Worm (Caenorhabditis elegans) whole organism, L1 larva: ENCODE data around the gene srx-136.

ENCODE experiments used
- C04F5.9 ChIP-seq: sonication (generic microtip); optimal IDR thresholded peaks from 2 replicates; lab custom pipeline; 2016; ENCODE audit warnings: missing genetic modification characterization, missing compliant biosample characterization
- C16A3.4 ChIP-seq: fragments of 150-350 bp; optimal IDR thresholded peaks from 2 replicates; lab custom pipeline; 2014; ENCODE audit warnings: missing biosample characterization, missing genetic modification characterization
- C34B4.2 ChIP-seq: sonication (generic microtip); optimal IDR thresholded peaks from 2 replicates; lab custom pipeline; 2017; ENCODE audit warnings: mild to moderate bottlenecking, missing genetic modification characterization, missing compliant biosample characterization
- F16B12.6 ChIP-seq: fragments of 150-350 bp; optimal IDR thresholded peaks from 2 replicates; lab custom pipeline; 2014; ENCODE audit warnings: missing biosample characterization, missing genetic modification characterization
- alr-1 ChIP-seq: fragments of 200-800 bp; sonication (Bioruptor generic); optimal IDR thresholded peaks from 2 replicates; lab custom pipeline; 2018; ENCODE audit warnings: borderline replicate concordance, mild to moderate bottlenecking, missing genetic modification characterization, missing compliant biosample characterization
- ama-1 ChIP-seq: fragments of 150-350 bp; optimal IDR thresholded peaks from 2 replicates; lab custom pipeline; 2014
- blmp-1 ChIP-seq: fragments of 150-350 bp; optimal IDR thresholded peaks from 2 replicates; lab custom pipeline; 2014; ENCODE audit warnings: missing biosample characterization, missing genetic modification characterization
- ceh-63 ChIP-seq: fragments of 200-800 bp; sonication (Bioruptor generic); optimal IDR thresholded peaks from 2 replicates; lab custom pipeline; 2018; ENCODE audit warnings: mild to moderate bottlenecking, missing genetic modification characterization, missing compliant biosample characterization
- ceh-82 ChIP-seq, 3 experiments: fragments of 150-350 bp in 1 of 3; sonication (generic microtip) in 2 of 3; optimal IDR thresholded peaks; 2 replicates each; lab custom pipeline; 2014 to 2017; ENCODE audit warnings: missing biosample characterization in 3 of 3, missing genetic modification characterization in 3 of 3
- ceh-90 ChIP-seq: sonication (generic microtip); optimal IDR thresholded peaks from 2 replicates; lab custom pipeline; 2016; ENCODE audit warnings: missing genetic modification characterization, missing compliant biosample characterization
- dpl-1 ChIP-seq, 3 experiments: fragments of 150-350 bp in 2 of 3; sonication (generic microtip) in 1 of 3; optimal IDR thresholded peaks; 2 replicates each; lab custom pipeline; 2014 to 2017; ENCODE audit warnings: missing biosample characterization in 3 of 3, missing genetic modification characterization in 3 of 3, missing genetic modification reagents in 3 of 3
- dsc-1 ChIP-seq: sonication (generic microtip); optimal IDR thresholded peaks from 2 replicates; lab custom pipeline; 2016; ENCODE audit warnings: mild to moderate bottlenecking, missing genetic modification characterization, missing compliant biosample characterization
- efl-1 ChIP-seq, 4 experiments: fragments of 150-350 bp; optimal IDR thresholded peaks in 3 of 4; peaks in 1 of 4; 1 replicate in 1 of 4; 2 replicates in 3 of 4; lab custom pipeline; 2014; ENCODE audit warnings: missing biosample characterization in 2 of 4, missing genetic modification characterization in 2 of 4, missing genetic modification reagents in 2 of 4
- egl-27 ChIP-seq, 2 experiments: fragments of 150-350 bp in 1 of 2; sonication (generic microtip); optimal IDR thresholded peaks; 3 replicates each; lab custom pipeline; 2017 to 2018; ENCODE audit warnings: missing biosample characterization in 2 of 2, missing genetic modification characterization in 2 of 2, missing genetic modification reagents in 2 of 2
- elt-2 ChIP-seq: sonication (generic microtip); optimal IDR thresholded peaks from 2 replicates; lab custom pipeline; 2016; ENCODE audit warnings: missing genetic modification characterization, mild to moderate bottlenecking, inconsistent platforms, missing compliant biosample characterization, missing genetic modification reagents
- elt-3 ChIP-seq, 6 experiments: fragments of 150-350 bp in 1 of 6; sonication (generic microtip); optimal IDR thresholded peaks; 2 replicates each; lab custom pipeline; 2017 to 2018; ENCODE audit warnings: missing biosample characterization in 6 of 6, missing genetic modification characterization in 6 of 6, inconsistent platforms in 1 of 6
- fkh-10 ChIP-seq: sonication (generic microtip); optimal IDR thresholded peaks from 2 replicates; lab custom pipeline; 2017; ENCODE audit warnings: missing biosample characterization, missing genetic modification reagents, missing genetic modification characterization
- fkh-8 ChIP-seq: sonication (generic microtip); optimal IDR thresholded peaks from 2 replicates; lab custom pipeline; 2016; ENCODE audit warnings: mild to moderate bottlenecking, missing genetic modification characterization, missing compliant biosample characterization
- fos-1 ChIP-seq: fragments of 150-350 bp; optimal IDR thresholded peaks from 2 replicates; lab custom pipeline; 2014; ENCODE audit warnings: missing biosample characterization, missing genetic modification characterization
- isw-1 ChIP-seq: fragments of 200-800 bp; sonication (Bioruptor generic); IDR thresholded peaks from 2 replicates; pipeline ENCODE4 v1.3.6; 2022; ENCODE audit warnings: missing genetic modification characterization, missing compliant biosample characterization
- jun-1 ChIP-seq: fragments of 150-350 bp; optimal IDR thresholded peaks from 2 replicates; lab custom pipeline; 2014; ENCODE audit warnings: missing biosample characterization, missing genetic modification reagents, missing genetic modification characterization
- lin-13 ChIP-seq: fragments of 150-350 bp; optimal IDR thresholded peaks from 2 replicates; lab custom pipeline; 2014; ENCODE audit warnings: missing biosample characterization, missing genetic modification reagents, missing genetic modification characterization
- lin-14 ChIP-seq: fragments of 200-800 bp; sonication (Bioruptor generic); optimal IDR thresholded peaks from 2 replicates; lab custom pipeline; 2018; ENCODE audit warnings: mild to moderate bottlenecking, missing genetic modification characterization, moderate library complexity, missing compliant biosample characterization
- lin-15B ChIP-seq: fragments of 150-350 bp; sonication (generic microtip); optimal IDR thresholded peaks from 3 replicates; lab custom pipeline; 2014; ENCODE audit warnings: missing biosample characterization, missing genetic modification characterization
- lin-35 ChIP-seq, 2 experiments: fragments of 150-350 bp; optimal IDR thresholded peaks; 2 replicates each; lab custom pipeline; 2014; ENCODE audit warnings: missing biosample characterization in 2 of 2, missing genetic modification characterization in 2 of 2, missing genetic modification reagents in 2 of 2
- lsy-2 ChIP-seq, 2 experiments: fragments of 150-350 bp; optimal IDR thresholded peaks; 2 replicates each; lab custom pipeline; 2014; ENCODE audit warnings: missing biosample characterization in 2 of 2, missing genetic modification characterization in 2 of 2
- mab-9 ChIP-seq: fragments of 200-800 bp; sonication (Bioruptor generic); IDR thresholded peaks from 2 replicates; pipeline ENCODE4 v1.3.6; 2022; ENCODE audit warnings: missing genetic modification reagents, missing genetic modification characterization, missing compliant biosample characterization
- mdl-1 ChIP-seq, 2 experiments: fragments of 150-350 bp; optimal IDR thresholded peaks; 2 replicates each; lab custom pipeline; 2014 to 2017; ENCODE audit warnings: missing biosample characterization in 2 of 2, missing genetic modification characterization in 2 of 2, inconsistent platforms in 1 of 2
- mep-1 ChIP-seq: fragments of 150-350 bp; optimal IDR thresholded peaks from 2 replicates; lab custom pipeline; 2014; ENCODE audit warnings: missing biosample characterization, missing genetic modification characterization
- nhr-19 ChIP-seq: fragments of 200-800 bp; sonication (Bioruptor generic); conservative IDR thresholded peaks from 2 replicates; pipeline ENCODE4 v1.3.6; 2022; ENCODE audit warnings: missing genetic modification characterization, missing compliant biosample characterization
- nhr-20 ChIP-seq: sonication (generic microtip); optimal IDR thresholded peaks from 2 replicates; lab custom pipeline; 2016; ENCODE audit warnings: mild to moderate bottlenecking, missing genetic modification characterization, missing compliant biosample characterization
- nhr-237 ChIP-seq: fragments of 150-350 bp; optimal IDR thresholded peaks from 2 replicates; lab custom pipeline; 2014; ENCODE audit warnings: missing biosample characterization, missing genetic modification characterization
- nhr-47 ChIP-seq: sonication (generic microtip); optimal IDR thresholded peaks from 2 replicates; lab custom pipeline; 2016; ENCODE audit warnings: mild to moderate bottlenecking, missing genetic modification characterization, moderate library complexity, missing compliant biosample characterization
- nhr-71 ChIP-seq: sonication (generic microtip); optimal IDR thresholded peaks from 2 replicates; lab custom pipeline; 2016; ENCODE audit warnings: mild to moderate bottlenecking, missing genetic modification characterization, moderate library complexity, missing compliant biosample characterization
- nhr-77 ChIP-seq: fragments of 150-350 bp; optimal IDR thresholded peaks from 2 replicates; lab custom pipeline; 2014; ENCODE audit warnings: missing biosample characterization, missing genetic modification characterization
- nhr-85 ChIP-seq: sonication (generic microtip); peaks from one replicate; lab custom pipeline; 2016; ENCODE audit warnings: missing genetic modification characterization, inconsistent platforms, missing compliant biosample characterization
- nhr-90 ChIP-seq: sonication (generic microtip); optimal IDR thresholded peaks from 2 replicates; lab custom pipeline; 2016; ENCODE audit warnings: mild to moderate bottlenecking, missing genetic modification characterization, missing compliant biosample characterization; ENCODE audit not compliant: poor library complexity
- rnt-1 ChIP-seq: sonication (generic microtip); optimal IDR thresholded peaks from 2 replicates; lab custom pipeline; 2016; ENCODE audit warnings: mild to moderate bottlenecking, missing genetic modification characterization, moderate library complexity, missing compliant biosample characterization
- skn-1 ChIP-seq: fragments of 150-350 bp; optimal IDR thresholded peaks from 2 replicates; lab custom pipeline; 2014; ENCODE audit warnings: missing biosample characterization, missing genetic modification characterization
- snpc-4 ChIP-seq: fragments of 150-350 bp; optimal IDR thresholded peaks from 2 replicates; lab custom pipeline; 2014; ENCODE audit warnings: missing biosample characterization, missing genetic modification characterization
- snu-23 ChIP-seq: sonication (generic microtip); optimal IDR thresholded peaks from 2 replicates; lab custom pipeline; 2016; ENCODE audit warnings: missing genetic modification characterization, missing compliant biosample characterization
- sup-37 ChIP-seq: fragments of 200-800 bp; sonication (Bioruptor generic); optimal IDR thresholded peaks from 2 replicates; lab custom pipeline; 2018; ENCODE audit warnings: mild to moderate bottlenecking, missing genetic modification characterization, missing compliant biosample characterization
- swsn-7 ChIP-seq: sonication (generic microtip); optimal IDR thresholded peaks from 2 replicates; lab custom pipeline; 2016; ENCODE audit warnings: missing genetic modification characterization, missing compliant biosample characterization
- tbx-2 ChIP-seq: sonication (generic microtip); optimal IDR thresholded peaks from 2 replicates; lab custom pipeline; 2016; ENCODE audit warnings: missing genetic modification characterization, missing compliant biosample characterization
- tlp-1 ChIP-seq: fragments of 150-350 bp; optimal IDR thresholded peaks from 2 replicates; lab custom pipeline; 2014; ENCODE audit warnings: missing biosample characterization, missing genetic modification characterization
- unc-130 ChIP-seq: fragments of 150-350 bp; optimal IDR thresholded peaks from 2 replicates; lab custom pipeline; 2017; ENCODE audit warnings: missing biosample characterization, missing genetic modification characterization, inconsistent platforms
- unc-62 ChIP-seq: fragments of 150-350 bp; optimal IDR thresholded peaks from 2 replicates; lab custom pipeline; 2014; ENCODE audit warnings: missing biosample characterization, missing genetic modification reagents, missing genetic modification characterization
- unc-86 ChIP-seq: sonication (generic microtip); optimal IDR thresholded peaks from 2 replicates; lab custom pipeline; 2016; ENCODE audit warnings: missing genetic modification characterization, missing compliant biosample characterization
- ztf-4 ChIP-seq: fragments of 150-350 bp; optimal IDR thresholded peaks from 2 replicates; lab custom pipeline; 2014; ENCODE audit warnings: missing biosample characterization, missing genetic modification characterization

srx-136 gene

DNA sequence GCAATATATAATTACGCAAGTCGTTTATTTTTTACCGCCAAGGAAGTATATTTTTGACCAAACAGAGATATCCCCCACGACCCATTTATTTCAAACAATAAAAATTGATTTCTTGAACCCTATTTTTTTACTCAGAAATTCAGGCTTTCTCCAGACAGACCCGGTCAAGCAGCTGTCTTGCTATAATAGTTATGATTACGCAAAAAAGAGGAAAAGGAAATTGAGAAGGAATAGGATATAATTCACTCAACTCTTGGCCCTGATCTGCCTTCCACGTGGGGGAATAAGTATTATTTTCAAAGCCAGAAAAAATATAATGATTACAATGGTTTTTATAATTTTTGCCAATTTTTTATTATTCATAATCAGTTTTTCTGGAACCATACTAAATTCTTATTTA is at the start of gene srx-136:
Gene srx-136 (plus strand): TSS at position 301 of the 400 bp plus-strand sequence.
- no peak for TF ChIP-seq unc-86 (tag; lab: Kevin White, UChicago)
- TF ChIP-seq fkh-8 (tag; lab: Kevin White, UChicago): no peak
- TF ChIP-seq F16B12.6 (tag; lab: Kevin White, UChicago): no peak
- TF ChIP-seq nhr-90: no peak
- TF ChIP-seq tlp-1 (tag; lab: Kevin White, UChicago): no peak
- no peak for TF ChIP-seq mab-9
- TF ChIP-seq snu-23: no peak
- TF ChIP-seq ceh-63 (GFP tag; lab: Kevin White, UChicago): no peak
- no peak for TF ChIP-seq elt-2 (tag; lab: Kevin White, UChicago)
- TF ChIP-seq sup-37: no peak
- TF ChIP-seq alr-1: no peak
- no peak for TF ChIP-seq unc-130 (tag; lab: Kevin White, UChicago)
- no peak for TF ChIP-seq unc-62 (GFP tag; lab: Kevin White, UChicago)
- TF ChIP-seq nhr-71: no peak
- TF ChIP-seq C16A3.4: no peak
- TF ChIP-seq C04F5.9 (tag; lab: Kevin White, UChicago): no peak
- no peak for TF ChIP-seq lin-15B (tag; lab: Kevin White, UChicago)
- no peak for TF ChIP-seq elt-3 (tag; optimal IDR thresholded peaks at IDR 0.05; lab: Kevin White, UChicago)

DNA sequence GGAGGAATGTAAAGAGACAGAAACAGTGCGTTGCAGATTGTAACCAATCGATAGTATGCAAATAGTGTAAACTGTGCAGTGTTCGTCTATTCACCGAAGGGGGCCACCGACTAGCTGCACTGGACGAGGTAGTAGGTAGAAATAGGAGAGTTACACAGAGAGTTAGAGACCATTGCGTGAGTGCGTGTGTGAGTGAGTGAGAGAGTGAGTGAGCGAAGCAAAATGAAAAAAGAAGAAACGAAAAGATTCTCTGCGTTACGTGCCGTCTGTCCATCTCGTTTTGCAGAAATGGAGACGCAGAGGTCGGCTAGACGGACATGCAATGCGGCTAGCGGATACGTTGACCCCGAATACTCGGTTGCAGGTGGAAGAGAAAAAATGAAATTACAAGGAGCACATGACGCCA is 48.8 kb upstream of the srx-136 start:
- no peak for TF ChIP-seq nhr-85 (tag; lab: Kevin White, UChicago)
- TF ChIP-seq tbx-2 (tag; lab: Kevin White, UChicago): peak; percentile 55
- TF ChIP-seq lin-35 (GFP tag; optimal IDR thresholded peaks at IDR 0.05; lab: Kevin White, UChicago): peak; percentile 57 to 67
- TF ChIP-seq efl-1 (optimal IDR thresholded peaks at IDR 0.05; lab: Kevin White, UChicago): peak; percentile 55 to 77
- TF ChIP-seq efl-1 (GFP tag; optimal IDR thresholded peaks at IDR 0.05 in 1 of 2; lab: Kevin White, UChicago): peak; percentile 14 to 93
- TF ChIP-seq fkh-8 (tag; lab: Kevin White, UChicago): peak; percentile 67
- no peak for TF ChIP-seq C04F5.9 (tag; lab: Kevin White, UChicago)
- TF ChIP-seq unc-86 (tag; lab: Kevin White, UChicago): peak; percentile 3
- TF ChIP-seq skn-1 (tag; lab: Kevin White, UChicago): peak; percentile 8
- TF ChIP-seq fos-1 (tag; lab: Kevin White, UChicago): peak; percentile 56
- peak; percentile 30 to 73 for TF ChIP-seq lsy-2 (tag; optimal IDR thresholded peaks at IDR 0.05; lab: Kevin White, UChicago)
- peak; percentile 47 for TF ChIP-seq nhr-19 (GFP tag; lab: Robert Waterston, UW)
- TF ChIP-seq lin-14: peak; percentile 93
- peak; percentile 61 for TF ChIP-seq jun-1 (tag; lab: Kevin White, UChicago)
- TF ChIP-seq dsc-1: peak; percentile 14
- no peak for TF ChIP-seq C34B4.2 (tag; lab: Kevin White, UChicago)
- TF ChIP-seq nhr-71: peak; percentile 74
- peak; percentile 61 for TF ChIP-seq nhr-47
- TF ChIP-seq mdl-1 (tag; optimal IDR thresholded peaks at IDR 0.05; lab: Kevin White, UChicago): peak in 1 of 2 experiments; percentile 68
- peak; percentile 78 for TF ChIP-seq snu-23
- peak; percentile 64 for TF ChIP-seq blmp-1 (tag; lab: Kevin White, UChicago)
- no peak for TF ChIP-seq ceh-90 (tag; lab: Kevin White, UChicago)
- TF ChIP-seq ztf-4 (tag; lab: Kevin White, UChicago): no peak
- TF ChIP-seq mab-9: no peak
- peak; percentile 53 for TF ChIP-seq lin-13 (GFP tag; lab: Kevin White, UChicago)
- TF ChIP-seq mep-1 (tag; lab: Kevin White, UChicago): peak; percentile 83
- TF ChIP-seq egl-27 (tag; optimal IDR thresholded peaks at IDR 0.05; lab: Kevin White, UChicago): no peak
- peak; percentile 48 for TF ChIP-seq snpc-4 (tag; lab: Kevin White, UChicago)
- peak; percentile 47 for TF ChIP-seq nhr-77 (tag; lab: Kevin White, UChicago)
- peak in 2 of 3 experiments; percentile 39 to 61 for TF ChIP-seq dpl-1 (GFP tag; optimal IDR thresholded peaks at IDR 0.05; lab: Kevin White, UChicago)
- peak; percentile 51 for TF ChIP-seq C16A3.4
- no peak for TF ChIP-seq isw-1 (GFP tag; lab: Robert Waterston, UW)
- TF ChIP-seq rnt-1 (tag; lab: Kevin White, UChicago): peak; percentile 63
- peak; percentile 8 to 71 (median 45) for TF ChIP-seq ceh-82 (tag; optimal IDR thresholded peaks at IDR 0.05; lab: Kevin White, UChicago)
- peak; percentile 5 for TF ChIP-seq fkh-10 (GFP tag; lab: Kevin White, UChicago)
- TF ChIP-seq nhr-237 (tag; lab: Kevin White, UChicago): no peak
- TF ChIP-seq swsn-7: peak; percentile 52
- peak; percentile 65 for TF ChIP-seq nhr-20 (tag; lab: Kevin White, UChicago)
- no peak for TF ChIP-seq ama-1
